Fruit fly (Drosophila melanogaster) whole organism, embryonic: Measurements from ENCODE around the gene Or83a.

Experiments
- Abd-B ChIP-seq: fragments of 200-800 bp; sonication (Bioruptor generic); optimal IDR thresholded peaks from 2 replicates; lab custom pipeline; 2018; ENCODE audit warnings: missing biosample characterization, mild to moderate bottlenecking, missing genetic modification characterization, moderate library complexity
- Antp ChIP-seq: fragments of 200-800 bp; sonication (Bioruptor generic); optimal IDR thresholded peaks from 3 replicates; lab custom pipeline; 2016; ENCODE audit warnings: missing biosample characterization, missing genetic modification characterization
- B-H2 ChIP-seq: fragments of 200-800 bp; sonication (Bioruptor generic); optimal IDR thresholded peaks from 2 replicates; lab custom pipeline; 2018; ENCODE audit warnings: missing biosample characterization, mild to moderate bottlenecking, missing genetic modification characterization
- Bteb2 ChIP-seq: fragments of 200-800 bp; sonication (Bioruptor generic); optimal IDR thresholded peaks from 2 replicates; lab custom pipeline; 2016; ENCODE audit warnings: missing biosample characterization, missing genetic modification characterization
- C15 ChIP-seq: fragments of 200-800 bp; sonication (Bioruptor generic); IDR thresholded peaks from 3 replicates; pipeline ENCODE4 v1.3.6; 2022; ENCODE audit warnings: missing biosample characterization, missing genetic modification characterization
- CG10274 ChIP-seq: fragments of 200-800 bp; sonication (Bioruptor generic); optimal IDR thresholded peaks from 3 replicates; lab custom pipeline; 2017; ENCODE audit warnings: missing biosample characterization, mild to moderate bottlenecking, missing genetic modification characterization
- CG10462 ChIP-seq: fragments of 200-800 bp; sonication (Bioruptor generic); optimal IDR thresholded peaks from 2 replicates; lab custom pipeline; 2016; ENCODE audit warnings: missing biosample characterization, missing genetic modification characterization
- CG10654 ChIP-seq: fragments of 200-800 bp; sonication (Bioruptor generic); optimal IDR thresholded peaks from 2 replicates; lab custom pipeline; 2016; ENCODE audit warnings: missing biosample characterization, missing genetic modification characterization
- CG10959 ChIP-seq: fragments of 200-800 bp; sonication (Bioruptor generic); IDR thresholded peaks from 2 replicates; pipeline ENCODE4 v1.3.6; 2022; ENCODE audit warnings: missing biosample characterization, missing genetic modification characterization
- CG11398 ChIP-seq: fragments of 200-800 bp; sonication (Bioruptor generic); optimal IDR thresholded peaks from 2 replicates; lab custom pipeline; 2016; ENCODE audit warnings: missing biosample characterization, missing genetic modification characterization
- CG11456 ChIP-seq: fragments of 200-800 bp; sonication (Bioruptor generic); IDR thresholded peaks from 3 replicates; pipeline ENCODE4 v1.3.6; 2022; ENCODE audit warnings: missing biosample characterization, missing genetic modification characterization
- CG12299 ChIP-seq: fragments of 200-800 bp; sonication (Bioruptor generic); optimal IDR thresholded peaks from 2 replicates; lab custom pipeline; 2018; ENCODE audit warnings: missing biosample characterization, mild to moderate bottlenecking, missing genetic modification characterization
- CG14050 ChIP-seq: fragments of 200-800 bp; sonication (Bioruptor generic); IDR thresholded peaks from 3 replicates; pipeline ENCODE4 v1.3.6; 2022; ENCODE audit warnings: missing biosample characterization, missing genetic modification characterization
- CG15601 ChIP-seq: fragments of 200-800 bp; sonication (Bioruptor generic); optimal IDR thresholded peaks from 3 replicates; lab custom pipeline; 2019; ENCODE audit warnings: missing biosample characterization, mild to moderate bottlenecking, missing genetic modification characterization, moderate library complexity
- CG17829 ChIP-seq: fragments of 200-800 bp; optimal IDR thresholded peaks from 2 replicates; lab custom pipeline; 2019; ENCODE audit warnings: missing biosample characterization, mild to moderate bottlenecking, missing genetic modification characterization, moderate library complexity
- CG18599 ChIP-seq: fragments of 200-800 bp; sonication (Bioruptor generic); optimal IDR thresholded peaks from 3 replicates; lab custom pipeline; 2017; ENCODE audit warnings: missing biosample characterization, missing genetic modification characterization, mild to moderate bottlenecking, moderate library complexity, missing genetic modification reagents
- CG31388 ChIP-seq: fragments of 200-800 bp; sonication (Bioruptor generic); optimal IDR thresholded peaks from 2 replicates; lab custom pipeline; 2016; ENCODE audit warnings: missing biosample characterization, missing genetic modification characterization
- CG32767 ChIP-seq: fragments of 200-800 bp; sonication (Bioruptor generic); IDR thresholded peaks from 2 replicates; pipeline ENCODE4 v1.3.6; 2022; ENCODE audit warnings: missing biosample characterization, missing genetic modification characterization
- CG32772 ChIP-seq: fragments of 200-800 bp; sonication (Bioruptor generic); IDR thresholded peaks from 2 replicates; pipeline ENCODE4 v1.3.6; 2022; ENCODE audit warnings: missing biosample characterization, missing genetic modification characterization
- CG3281 ChIP-seq: fragments of 200-800 bp; sonication (Bioruptor generic); optimal IDR thresholded peaks from 3 replicates; lab custom pipeline; 2017; ENCODE audit warnings: missing biosample characterization, mild to moderate bottlenecking, missing genetic modification characterization
- CG4360 ChIP-seq: fragments of 200-800 bp; sonication (Bioruptor generic); IDR thresholded peaks from 2 replicates; pipeline ENCODE4 v1.3.6; 2022; ENCODE audit warnings: missing biosample characterization, missing genetic modification characterization
- CG4820 ChIP-seq: fragments of 200-800 bp; sonication (Bioruptor generic); optimal IDR thresholded peaks from 3 replicates; lab custom pipeline; 2016; ENCODE audit warnings: missing biosample characterization, missing genetic modification characterization
- CG5953 ChIP-seq: fragments of 200-800 bp; sonication (Bioruptor generic); IDR thresholded peaks from 2 replicates; pipeline ENCODE4 v1.3.6; 2022; ENCODE audit warnings: missing biosample characterization, missing genetic modification characterization
- CG6272 ChIP-seq: fragments of 200-800 bp; sonication (Bioruptor generic); IDR thresholded peaks from 2 replicates; pipeline ENCODE4 v1.3.6; 2022; ENCODE audit warnings: missing biosample characterization, missing genetic modification characterization
- CG7372 ChIP-seq: fragments of 200-800 bp; sonication (Bioruptor generic); IDR thresholded peaks from 2 replicates; pipeline ENCODE4 v1.3.6; 2022; ENCODE audit warnings: missing biosample characterization, missing genetic modification characterization
- CG9876 ChIP-seq: fragments of 200-800 bp; sonication (Bioruptor generic); optimal IDR thresholded peaks from 2 replicates; lab custom pipeline; 2016; ENCODE audit warnings: missing biosample characterization, missing genetic modification characterization
- CTCF ChIP-seq: fragments of 200-800 bp; sonication (Bioruptor generic); optimal IDR thresholded peaks from 2 replicates; lab custom pipeline; 2017; ENCODE audit warnings: missing biosample characterization, mild to moderate bottlenecking, missing genetic modification characterization, moderate library complexity
- Gsc ChIP-seq: fragments of 200-800 bp; sonication (Bioruptor generic); IDR thresholded peaks from 2 replicates; pipeline ENCODE4 v1.3.6; 2022; ENCODE audit warnings: missing biosample characterization, missing genetic modification characterization
- Hmr ChIP-seq: fragments of 200-800 bp; sonication (Bioruptor generic); optimal IDR thresholded peaks from 3 replicates; lab custom pipeline; 2017; ENCODE audit warnings: mild to moderate bottlenecking, missing biosample characterization, missing genetic modification reagents, missing genetic modification characterization
- Jarid2 ChIP-seq: fragments of 200-800 bp; sonication (Bioruptor generic); optimal IDR thresholded peaks from 3 replicates; lab custom pipeline; 2017; ENCODE audit warnings: mild to moderate bottlenecking, missing biosample characterization, missing genetic modification reagents, missing genetic modification characterization
- MESR4 ChIP-seq: fragments of 200-800 bp; sonication (Bioruptor generic); optimal IDR thresholded peaks from 2 replicates; lab custom pipeline; 2018; ENCODE audit warnings: missing biosample characterization, mild to moderate bottlenecking, missing genetic modification characterization, moderate library complexity
- Rfx ChIP-seq: fragments of 200-800 bp; sonication (Bioruptor generic); IDR thresholded peaks from 2 replicates; pipeline ENCODE4 v1.3.6; 2022; ENCODE audit warnings: missing biosample characterization, missing genetic modification characterization
- Rx ChIP-seq: fragments of 200-800 bp; sonication (Bioruptor generic); IDR thresholded peaks from 2 replicates; pipeline ENCODE4 v1.3.6; 2022; ENCODE audit warnings: missing biosample characterization, missing genetic modification characterization
- TFAM ChIP-seq: fragments of 200-800 bp; sonication (Bioruptor generic); optimal IDR thresholded peaks from 2 replicates; lab custom pipeline; 2017; ENCODE audit warnings: missing biosample characterization, missing genetic modification characterization, inconsistent platforms
- Xbp1 ChIP-seq: fragments of 200-800 bp; sonication (Bioruptor generic); optimal IDR thresholded peaks from 3 replicates; lab custom pipeline; 2016; ENCODE audit warnings: missing biosample characterization, mild to moderate bottlenecking, missing genetic modification characterization
- crp ChIP-seq, 2 experiments: fragments of 200-800 bp; sonication (Bioruptor generic); optimal IDR thresholded peaks; 2 replicates in 1 of 2; 3 replicates in 1 of 2; lab custom pipeline; 2017; ENCODE audit warnings: missing biosample characterization in 2 of 2, missing genetic modification characterization in 2 of 2, mild to moderate bottlenecking in 1 of 2, moderate library complexity in 1 of 2
- cwo ChIP-seq: fragments of 200-800 bp; sonication (Bioruptor generic); optimal IDR thresholded peaks from 3 replicates; lab custom pipeline; 2017; ENCODE audit warnings: missing biosample characterization, missing genetic modification characterization, mild to moderate bottlenecking, moderate library complexity, missing genetic modification reagents
- ems ChIP-seq: fragments of 200-800 bp; sonication (Bioruptor generic); optimal IDR thresholded peaks from 3 replicates; lab custom pipeline; 2016; ENCODE audit warnings: missing biosample characterization, missing genetic modification characterization
- fru ChIP-seq: fragments of >200 bp; optimal IDR thresholded peaks from 2 replicates; lab custom pipeline; 2017
- grau ChIP-seq: fragments of 200-800 bp; optimal IDR thresholded peaks from 3 replicates; lab custom pipeline; 2019; ENCODE audit warnings: missing biosample characterization, mild to moderate bottlenecking, missing genetic modification characterization, moderate library complexity
- nerfin-1 ChIP-seq: fragments of 200-800 bp; sonication (Bioruptor generic); optimal IDR thresholded peaks from 3 replicates; lab custom pipeline; 2019; ENCODE audit warnings: missing biosample characterization, mild to moderate bottlenecking, missing genetic modification characterization, moderate library complexity
- pho ChIP-seq: fragments of 200-800 bp; sonication (Bioruptor generic); optimal IDR thresholded peaks from 2 replicates; lab custom pipeline; 2016; ENCODE audit warnings: missing biosample characterization, missing genetic modification characterization
- phol ChIP-seq: fragments of 200-800 bp; sonication (Bioruptor generic); optimal IDR thresholded peaks from 3 replicates; lab custom pipeline; 2018; ENCODE audit warnings: missing biosample characterization, mild to moderate bottlenecking, missing genetic modification characterization, moderate library complexity
- pros ChIP-seq: fragments of 200-800 bp; sonication (Bioruptor generic); optimal IDR thresholded peaks from 3 replicates; lab custom pipeline; 2019; ENCODE audit warnings: missing biosample characterization, mild to moderate bottlenecking, missing genetic modification characterization, moderate library complexity
- rib ChIP-seq: fragments of 200-800 bp; sonication (Bioruptor generic); IDR thresholded peaks from 2 replicates; pipeline ENCODE4 v1.3.6; 2022; ENCODE audit warnings: missing biosample characterization, missing genetic modification characterization
- run ChIP-seq: fragments of 200-800 bp; sonication (Bioruptor generic); optimal IDR thresholded peaks from 3 replicates; lab custom pipeline; 2018; ENCODE audit warnings: missing biosample characterization, mild to moderate bottlenecking, missing genetic modification characterization
- sens ChIP-seq: fragments of 200-800 bp; sonication (Bioruptor generic); peaks from one replicate; lab custom pipeline; 2016; ENCODE audit warnings: missing biosample characterization, missing genetic modification characterization
- slbo ChIP-seq: fragments of 200-800 bp; sonication (Bioruptor generic); IDR thresholded peaks from 2 replicates; pipeline ENCODE4 v1.3.6; 2022; ENCODE audit warnings: missing biosample characterization, missing genetic modification characterization
- tap ChIP-seq: fragments of 200-800 bp; optimal IDR thresholded peaks from 3 replicates; lab custom pipeline; 2019; ENCODE audit warnings: missing biosample characterization, mild to moderate bottlenecking, missing genetic modification characterization, moderate library complexity
- tna ChIP-seq: fragments of 200-800 bp; sonication (Bioruptor generic); IDR thresholded peaks from 2 replicates; pipeline ENCODE4 v1.3.6; 2022; ENCODE audit warnings: missing biosample characterization, missing genetic modification characterization; ENCODE audit not compliant: partially characterized antibody
- ttk ChIP-seq: fragments of 200-800 bp; sonication (Bioruptor generic); IDR thresholded peaks from 2 replicates; pipeline ENCODE4 v2.1.2; 2022; ENCODE audit warnings: missing biosample characterization, missing genetic modification characterization
- wek ChIP-seq: fragments of 200-800 bp; sonication (Bioruptor generic); optimal IDR thresholded peaks from 3 replicates; lab custom pipeline; 2018; ENCODE audit warnings: missing biosample characterization, mild to moderate bottlenecking, missing genetic modification characterization, moderate library complexity
- wor ChIP-seq: fragments of 200-800 bp; sonication (Bioruptor generic); IDR thresholded peaks from 2 replicates; pipeline ENCODE4 v1.3.6; 2022; ENCODE audit warnings: missing biosample characterization, missing genetic modification characterization

Or83a gene

DNA sequence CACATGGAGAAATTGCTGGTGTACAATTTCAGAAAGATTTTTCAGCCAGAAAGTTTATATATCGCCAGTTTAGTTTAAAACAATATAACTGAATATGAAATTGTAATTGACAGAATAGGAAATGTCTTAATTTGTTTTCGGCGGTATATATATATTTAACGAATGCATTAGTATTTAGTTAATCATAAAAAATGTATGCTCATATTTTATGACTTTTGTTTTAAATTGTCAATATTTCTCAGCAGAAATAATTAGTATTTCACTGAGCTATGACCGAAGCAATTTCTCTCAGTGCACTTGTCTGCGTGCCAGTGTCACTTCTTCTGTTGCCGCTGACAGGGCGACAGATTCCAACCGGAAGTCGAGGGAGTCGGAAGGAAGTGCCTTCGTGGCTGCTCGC lies 14.0 kb upstream of the Or83a start:
- TF ChIP-seq wor (GFP tag; lab: Robert Waterston, UW) (no peak), CG9876 (GFP tag; lab: Kevin White, UChicago) (no peak), CG10462 (GFP tag; lab: Kevin White, UChicago) (no peak), Antp (GFP tag; lab: Kevin White, UChicago) (no peak), TFAM (GFP tag; lab: Kevin White, UChicago) (no peak), B-H2 (GFP tag; lab: Kevin White, UChicago) (no peak), tap (peak; percentile 19), phol (tag; lab: Kevin White, UChicago) (peak; percentile 64), rib (GFP tag; lab: Robert Waterston, UW) (no peak), CG4360 (GFP tag; lab: Robert Waterston, UW) (no peak), CG7372 (GFP tag; lab: Robert Waterston, UW) (no peak), Rx (GFP tag; lab: Robert Waterston, UW) (no peak), run (tag; lab: Kevin White, UChicago) (no peak), Abd-B (GFP tag; lab: Kevin White, UChicago) (no peak), sens (GFP tag; lab: Kevin White, UChicago) (peak; percentile 87), grau (tag; lab: Kevin White, UChicago) (no peak), CG11398 (GFP tag; lab: Kevin White, UChicago) (no peak), Hmr (GFP tag; lab: Kevin White, UChicago) (peak; percentile 70), CG11456 (GFP tag; lab: Robert Waterston, UW) (no peak), CG18599 (GFP tag; lab: Kevin White, UChicago) (peak; percentile 72), CG32772 (GFP tag; lab: Robert Waterston, UW) (no peak), Gsc (no peak), C15 (GFP tag; lab: Robert Waterston, UW) (0 out of 3 replicates have a peak, but pooled peaks have one; percentile 33), CG10274 (GFP tag; lab: Kevin White, UChicago) (no peak), pros (GFP tag; lab: Kevin White, UChicago) (no peak), CG31388 (GFP tag; lab: Kevin White, UChicago) (no peak), CG12299 (tag; lab: Kevin White, UChicago) (no peak), CG14050 (no peak), CG10654 (GFP tag; lab: Kevin White, UChicago) (peak; percentile 15), CG5953 (GFP tag; lab: Robert Waterston, UW) (no peak), CG10959 (GFP tag; lab: Robert Waterston, UW) (no peak), CG3281 (peak; percentile 61), ems (GFP tag; lab: Kevin White, UChicago) (no peak), fru (lab: Kevin White, UChicago) (no peak), MESR4 (GFP tag; lab: Kevin White, UChicago) (no peak), slbo (GFP tag; lab: Robert Waterston, UW) (no peak; the same call in none of the 2 replicates), crp (GFP tag; optimal IDR thresholded peaks at IDR 0.05; lab: Kevin White, UChicago) (no peak), cwo (GFP tag; lab: Kevin White, UChicago) (peak; percentile 50), Jarid2 (no peak), CTCF (GFP tag; lab: Kevin White, UChicago) (no peak), nerfin-1 (tag; lab: Kevin White, UChicago) (no peak), Bteb2 (GFP tag; lab: Kevin White, UChicago) (no peak), pho (GFP tag; lab: Kevin White, UChicago) (no peak), CG32767 (GFP tag; lab: Robert Waterston, UW) (no peak), Xbp1 (GFP tag; lab: Kevin White, UChicago) (peak; percentile 42), Rfx (GFP tag; lab: Robert Waterston, UW) (no peak; the same call in 1 of the 2 replicates), CG4820 (GFP tag; lab: Kevin White, UChicago) (no peak), CG15601 (tag; lab: Kevin White, UChicago) (no peak), CG6272 (GFP tag; lab: Robert Waterston, UW) (no peak), tna (GFP tag; lab: Robert Waterston, UW) (no peak), wek (GFP tag; lab: Kevin White, UChicago) (no peak), ttk (GFP tag; lab: Robert Waterston, UW) (no peak), CG17829 (peak; percentile 44)
